Fruit fly (Drosophila melanogaster): ENCODE data around the gene CG32161.

- TF ChIP-seq psq (optimal IDR thresholded peaks at IDR 0.05) = no peak
- no peak for TF ChIP-seq ttk (optimal IDR thresholded peaks at IDR 0.05)
- TF ChIP-seq h (optimal IDR thresholded peaks at IDR 0.05) = no peak
Measured at dm6 chr3L:16803273-16803672, 42.8 kb upstream of the CG32161 start.

Data from Kc167 (cell line).